Fruit fly (Drosophila melanogaster) whole organism, embryonic: Measurements from ENCODE around the gene GlnRS.

ENCODE experiments used
- CG10431 ChIP-seq: fragments of 200-800 bp; sonication (Bioruptor generic); optimal IDR thresholded peaks from 3 replicates; lab custom pipeline; 2018; ENCODE audit warnings: missing biosample characterization, mild to moderate bottlenecking, missing genetic modification characterization
- CG10462 ChIP-seq: fragments of 200-800 bp; sonication (Bioruptor generic); optimal IDR thresholded peaks from 2 replicates; lab custom pipeline; 2016; ENCODE audit warnings: missing biosample characterization, missing genetic modification characterization
- CG10565 ChIP-seq: fragments of 200-800 bp; sonication (Bioruptor generic); optimal IDR thresholded peaks from 3 replicates; lab custom pipeline; 2016; ENCODE audit warnings: missing biosample characterization, mild to moderate bottlenecking, missing genetic modification characterization
- CG14014 ChIP-seq: fragments of 200-800 bp; sonication (Bioruptor generic); IDR thresholded peaks from 2 replicates; pipeline ENCODE4 v1.3.6; 2022; ENCODE audit warnings: missing biosample characterization, missing genetic modification characterization
- CG16815 ChIP-seq: fragments of 200-800 bp; sonication (Bioruptor generic); optimal IDR thresholded peaks from 3 replicates; lab custom pipeline; 2017; ENCODE audit warnings: missing biosample characterization, mild to moderate bottlenecking, missing genetic modification characterization
- CG17385 ChIP-seq: fragments of 200-800 bp; sonication (Bioruptor generic); optimal IDR thresholded peaks from 3 replicates; lab custom pipeline; 2018; ENCODE audit warnings: missing biosample characterization, mild to moderate bottlenecking, missing genetic modification characterization
- CG4404 ChIP-seq: fragments of 200-800 bp; sonication (Bioruptor generic); IDR thresholded peaks from 2 replicates; pipeline ENCODE4 v1.3.6; 2022; ENCODE audit warnings: missing biosample characterization, missing genetic modification characterization
- CG6689 ChIP-seq: fragments of 200-800 bp; sonication (Bioruptor generic); IDR thresholded peaks from 2 replicates; pipeline ENCODE4 v1.3.6; 2022; ENCODE audit warnings: missing biosample characterization, missing genetic modification characterization
- CG7357 ChIP-seq: fragments of 200-800 bp; sonication (Bioruptor generic); IDR thresholded peaks from 3 replicates; pipeline ENCODE4 v1.3.6; 2022; ENCODE audit warnings: missing biosample characterization, missing genetic modification characterization
- CG7786 ChIP-seq: fragments of 200-800 bp; sonication (Bioruptor generic); optimal IDR thresholded peaks from 2 replicates; lab custom pipeline; 2016; ENCODE audit warnings: missing biosample characterization, missing genetic modification characterization
- Dp ChIP-seq: fragments of 200-800 bp; sonication (Bioruptor generic); optimal IDR thresholded peaks from 2 replicates; lab custom pipeline; 2018; ENCODE audit warnings: missing biosample characterization, mild to moderate bottlenecking, missing genetic modification characterization, moderate library complexity
- H2.0 ChIP-seq: fragments of 200-800 bp; sonication (Bioruptor generic); IDR thresholded peaks from 2 replicates; pipeline ENCODE4 v1.3.6; 2022; ENCODE audit warnings: missing biosample characterization, missing genetic modification characterization
- Hr51 ChIP-seq, 2 experiments: fragments of 200-800 bp; sonication (Bioruptor generic); optimal IDR thresholded peaks; 2 replicates in 1 of 2; 3 replicates in 1 of 2; lab custom pipeline; 2016 to 2018; ENCODE audit warnings: missing biosample characterization in 2 of 2, missing genetic modification characterization in 2 of 2, mild to moderate bottlenecking in 1 of 2, moderate library complexity in 1 of 2
- Hr78 ChIP-seq, 2 experiments: fragments of 200-800 bp in 1 of 2; fragments of >200 bp in 1 of 2; sonication (Bioruptor generic) in 1 of 2; optimal IDR thresholded peaks; 2 replicates each; lab custom pipeline; 2017 to 2019; ENCODE audit warnings: missing biosample characterization in 2 of 2, missing genetic modification characterization in 2 of 2, mild to moderate bottlenecking in 1 of 2, moderate library complexity in 1 of 2
- Jarid2 ChIP-seq: fragments of 200-800 bp; sonication (Bioruptor generic); optimal IDR thresholded peaks from 3 replicates; lab custom pipeline; 2017; ENCODE audit warnings: mild to moderate bottlenecking, missing biosample characterization, missing genetic modification reagents, missing genetic modification characterization
- Nf-YA ChIP-seq: fragments of 200-800 bp; sonication (Bioruptor generic); IDR thresholded peaks from 2 replicates; pipeline ENCODE4 v1.3.6; 2022; ENCODE audit warnings: missing biosample characterization, missing genetic modification characterization
- Optix ChIP-seq: fragments of 200-800 bp; sonication (Bioruptor generic); IDR thresholded peaks from 3 replicates; pipeline ENCODE4 v1.3.6; 2022; ENCODE audit warnings: missing biosample characterization, missing genetic modification characterization
- Pdp1 ChIP-seq, 2 experiments: fragments of 200-800 bp; sonication (Bioruptor generic); optimal IDR thresholded peaks; 3 replicates each; lab custom pipeline; 2016; ENCODE audit warnings: missing biosample characterization in 2 of 2, missing genetic modification characterization in 2 of 2, mild to moderate bottlenecking in 1 of 2, moderate library complexity in 1 of 2
- Sry-δ ChIP-seq: fragments of 200-800 bp; sonication (Bioruptor generic); optimal IDR thresholded peaks from 2 replicates; lab custom pipeline; 2016; ENCODE audit warnings: missing biosample characterization, missing genetic modification characterization
- Trl ChIP-seq, 3 experiments: fragments of >200 bp in 2 of 3; fragments of 200-800 bp in 1 of 3; sonication (Bioruptor generic) in 1 of 3; optimal IDR thresholded peaks; 2 replicates in 1 of 3; 3 replicates in 2 of 3; lab custom pipeline; 2016 to 2017; ENCODE audit warnings: missing biosample characterization in 1 of 3, missing genetic modification characterization in 1 of 3
- ab ChIP-seq: fragments of 200-800 bp; sonication (Bioruptor generic); optimal IDR thresholded peaks from 2 replicates; lab custom pipeline; 2016; ENCODE audit warnings: missing biosample characterization, missing genetic modification characterization
- ac ChIP-seq: fragments of 200-800 bp; sonication (Bioruptor generic); optimal IDR thresholded peaks from 3 replicates; lab custom pipeline; 2017; ENCODE audit warnings: missing biosample characterization, mild to moderate bottlenecking, missing genetic modification characterization
- ato ChIP-seq: fragments of 200-800 bp; sonication (Bioruptor generic); IDR thresholded peaks from 2 replicates; pipeline ENCODE4 v1.3.6; 2022; ENCODE audit warnings: missing biosample characterization, missing genetic modification characterization; ENCODE audit not compliant: partially characterized antibody
- bbx ChIP-seq: fragments of 200-800 bp; sonication (Bioruptor generic); IDR thresholded peaks from 2 replicates; pipeline ENCODE4 v1.3.6; 2022; ENCODE audit warnings: missing biosample characterization, missing genetic modification characterization; ENCODE audit not compliant: partially characterized antibody
- cato ChIP-seq: fragments of 200-800 bp; sonication (Bioruptor generic); optimal IDR thresholded peaks from 2 replicates; lab custom pipeline; 2016; ENCODE audit warnings: missing biosample characterization, missing genetic modification characterization, borderline replicate concordance
- chinmo ChIP-seq: fragments of 200-800 bp; sonication (Bioruptor generic); IDR thresholded peaks from 4 replicates; pipeline ENCODE4 v1.3.6; 2022; ENCODE audit warnings: missing biosample characterization, missing genetic modification characterization; ENCODE audit not compliant: partially characterized antibody
- danr ChIP-seq: fragments of 200-800 bp; sonication (Bioruptor generic); IDR thresholded peaks from 2 replicates; pipeline ENCODE4 v1.3.6; 2022; ENCODE audit warnings: missing biosample characterization, missing genetic modification characterization
- exex ChIP-seq: fragments of 200-800 bp; sonication (Bioruptor generic); optimal IDR thresholded peaks from 4 replicates; lab custom pipeline; 2018; ENCODE audit warnings: missing biosample characterization, mild to moderate bottlenecking, missing genetic modification characterization, moderate library complexity
- fd64A ChIP-seq: fragments of 200-800 bp; sonication (Bioruptor generic); optimal IDR thresholded peaks from 3 replicates; lab custom pipeline; 2018; ENCODE audit warnings: missing biosample characterization, mild to moderate bottlenecking, missing genetic modification characterization
- ftz-f1 ChIP-seq: fragments of 200-800 bp; sonication (Bioruptor generic); optimal IDR thresholded peaks from 2 replicates; lab custom pipeline; 2016; ENCODE audit warnings: missing biosample characterization, missing genetic modification characterization
- grn ChIP-seq: fragments of 200-800 bp; sonication (Bioruptor generic); optimal IDR thresholded peaks from 3 replicates; lab custom pipeline; 2017; ENCODE audit warnings: missing biosample characterization, missing genetic modification characterization
- gt ChIP-seq: fragments of 200-800 bp; sonication (Bioruptor generic); IDR thresholded peaks from 2 replicates; pipeline ENCODE4 v1.3.6; 2022; ENCODE audit warnings: missing biosample characterization, missing genetic modification characterization
- hbn ChIP-seq: fragments of 200-800 bp; sonication (Bioruptor generic); IDR thresholded peaks from 2 replicates; pipeline ENCODE4 v1.3.6; 2022; ENCODE audit warnings: missing biosample characterization, missing genetic modification characterization; ENCODE audit not compliant: partially characterized antibody
- lola ChIP-seq, 3 experiments: fragments of >200 bp in 2 of 3; fragments of 200-800 bp in 1 of 3; sonication (Bioruptor generic) in 1 of 3; optimal IDR thresholded peaks; 2 replicates each; lab custom pipeline; 2017 to 2019; ENCODE audit warnings: missing biosample characterization in 3 of 3, missing genetic modification characterization in 3 of 3, mild to moderate bottlenecking in 1 of 3, moderate library complexity in 1 of 3
- mirr ChIP-seq: fragments of 200-800 bp; sonication (Bioruptor generic); optimal IDR thresholded peaks from 3 replicates; lab custom pipeline; 2018; ENCODE audit warnings: missing biosample characterization, mild to moderate bottlenecking, missing genetic modification characterization
- onecut ChIP-seq: fragments of 200-800 bp; sonication (Bioruptor generic); IDR thresholded peaks from 2 replicates; pipeline ENCODE4 v1.3.6; 2022; ENCODE audit warnings: missing biosample characterization, missing genetic modification characterization
- row ChIP-seq: fragments of 200-800 bp; sonication (Bioruptor generic); IDR thresholded peaks from 3 replicates; pipeline ENCODE4 v1.3.6; 2022; ENCODE audit warnings: missing biosample characterization, missing genetic modification characterization
- run ChIP-seq: fragments of 200-800 bp; sonication (Bioruptor generic); optimal IDR thresholded peaks from 3 replicates; lab custom pipeline; 2018; ENCODE audit warnings: missing biosample characterization, mild to moderate bottlenecking, missing genetic modification characterization
- scrt ChIP-seq: fragments of 200-800 bp; sonication (Bioruptor generic); optimal IDR thresholded peaks from 2 replicates; lab custom pipeline; 2018; ENCODE audit warnings: missing biosample characterization, mild to moderate bottlenecking, missing genetic modification characterization, moderate library complexity
- sens ChIP-seq: fragments of 200-800 bp; sonication (Bioruptor generic); peaks from one replicate; lab custom pipeline; 2016; ENCODE audit warnings: missing biosample characterization, missing genetic modification characterization
- sug ChIP-seq: fragments of 200-800 bp; optimal IDR thresholded peaks from 2 replicates; lab custom pipeline; 2019; ENCODE audit warnings: missing biosample characterization, mild to moderate bottlenecking, missing genetic modification characterization, moderate library complexity
- unc-4 ChIP-seq: fragments of 200-800 bp; sonication (Bioruptor generic); IDR thresholded peaks from 2 replicates; pipeline ENCODE4 v1.3.6; 2022; ENCODE audit warnings: missing biosample characterization, missing genetic modification characterization; ENCODE audit not compliant: partially characterized antibody
- z ChIP-seq: fragments of 200-800 bp; sonication (Bioruptor generic); IDR thresholded peaks from 3 replicates; pipeline ENCODE4 v1.3.6; 2022; ENCODE audit warnings: missing biosample characterization, missing genetic modification characterization

GlnRS gene

dm6 chr3R:25287128-25287527, 21.6 kb upstream of the GlnRS start, which contains the start of gene CG13658:
Gene CG13658 (plus strand): TSS chr3R:25287474.
- peak in 1 of 2 experiments; percentile 16 for TF ChIP-seq Trl (optimal IDR thresholded peaks at IDR 0.05; lab: Kevin White, UChicago)
- TF ChIP-seq Trl (GFP tag; optimal IDR thresholded peaks at IDR 0.05; lab: Kevin White, UChicago) = no peak
- TF ChIP-seq scrt (GFP tag; lab: Kevin White, UChicago) = no peak
- TF ChIP-seq Optix (GFP tag; lab: Robert Waterston, UW) = no peak
- TF ChIP-seq z (GFP tag; lab: Robert Waterston, UW) = 0 out of 3 replicates have a peak, but pooled peaks have one; percentile 31
- peak; percentile 13 for TF ChIP-seq sens (GFP tag; lab: Kevin White, UChicago)
- no peak for TF ChIP-seq gt
- no peak for TF ChIP-seq H2.0 (GFP tag; lab: Robert Waterston, UW)
- no peak for TF ChIP-seq row
- TF ChIP-seq chinmo (GFP tag; lab: Robert Waterston, UW) = 0 out of 4 replicates have a peak, but pooled peaks have one; percentile 17
- peak; percentile 69 for TF ChIP-seq exex (tag; lab: Kevin White, UChicago)
- peak; percentile 29 for TF ChIP-seq sug (tag; lab: Kevin White, UChicago)

dm6 chr3R:25285173-25285572, 19.7 kb upstream of the GlnRS start, which contains the start of gene CG31104:
Gene CG31104 (plus strand): TSS chr3R:25285473.
- no peak for TF ChIP-seq row
- TF ChIP-seq Sry-δ (GFP tag; lab: Kevin White, UChicago) = no peak
- no peak for TF ChIP-seq CG14014 (GFP tag; lab: Robert Waterston, UW)
- TF ChIP-seq exex (tag; lab: Kevin White, UChicago) = peak; percentile 22
- no peak for TF ChIP-seq ato (GFP tag; lab: Robert Waterston, UW)

dm6 chr3R:25283209-25283670, 17.7 kb upstream of the GlnRS start, which contains the start of gene CG31300:
Gene CG31300 (plus strand): TSS chr3R:25283620.
- TF ChIP-seq Nf-YA (GFP tag; lab: Robert Waterston, UW) = no peak
- TF ChIP-seq exex (tag; lab: Kevin White, UChicago) = peak; percentile 37
- TF ChIP-seq Pdp1 (GFP tag; optimal IDR thresholded peaks at IDR 0.05; lab: Kevin White, UChicago) = peak in 1 of 2 experiments; percentile 59
- TF ChIP-seq CG6689 (GFP tag; lab: Robert Waterston, UW) = no peak
- peak; percentile 68 for TF ChIP-seq grn
- peak; percentile 69 for TF ChIP-seq run (tag; lab: Kevin White, UChicago)
- TF ChIP-seq Hr78 (GFP tag; optimal IDR thresholded peaks at IDR 0.05; lab: Kevin White, UChicago) = peak in 1 of 2 experiments; percentile 57
- TF ChIP-seq sug (tag; lab: Kevin White, UChicago) = peak; percentile 18
- TF ChIP-seq, all 482 proteins: peak for 6

- TF ChIP-seq onecut (GFP tag; lab: Robert Waterston, UW) (no peak; the same call in 1 of the 2 replicates), mirr (no peak), CG16815 (no peak), ftz-f1 (GFP tag; lab: Kevin White, UChicago) (no peak), Hr51 (GFP tag; optimal IDR thresholded peaks at IDR 0.05; lab: Kevin White, UChicago) (no peak), CG17385 (peak; percentile 44), ab (GFP tag; lab: Kevin White, UChicago) (no peak), CG10565 (no peak), CG4404 (GFP tag; lab: Robert Waterston, UW) (no peak), hbn (GFP tag; lab: Robert Waterston, UW) (no peak), Dp (GFP tag; lab: Kevin White, UChicago) (no peak), fd64A (peak; percentile 19), unc-4 (GFP tag; lab: Robert Waterston, UW) (no peak), ac (GFP tag; lab: Kevin White, UChicago) (no peak), cato (GFP tag; lab: Kevin White, UChicago) (no peak), bbx (no peak), CG10462 (GFP tag; lab: Kevin White, UChicago) (no peak), CG7357 (no peak), CG7786 (GFP tag; lab: Kevin White, UChicago) (no peak), danr (GFP tag; lab: Robert Waterston, UW) (no peak), CG10431 (GFP tag; lab: Kevin White, UChicago) (no peak), Jarid2 (GFP tag; lab: Kevin White, UChicago) (no peak), lola (GFP tag; optimal IDR thresholded peaks at IDR 0.05; lab: Kevin White, UChicago) (no peak)
Observed at dm6 chr3R:25281165-25281564, 15.6 kb upstream of the GlnRS start, which contains the start of gene CG11892. Gene CG11892 (plus strand): TSS chr3R:25281548.
